Fruit fly (Drosophila melanogaster) whole organism, embryonic: ENCODE data around the gene CG14995.

ENCODE experiments used
- Abd-B ChIP-seq: fragments of 200-800 bp; sonication (Bioruptor generic); optimal IDR thresholded peaks from 2 replicates; lab custom pipeline; 2018; ENCODE audit warnings: missing biosample characterization, mild to moderate bottlenecking, missing genetic modification characterization, moderate library complexity
- B-H2 ChIP-seq: fragments of 200-800 bp; sonication (Bioruptor generic); optimal IDR thresholded peaks from 2 replicates; lab custom pipeline; 2018; ENCODE audit warnings: missing biosample characterization, mild to moderate bottlenecking, missing genetic modification characterization
- CG10543 ChIP-seq: fragments of 200-800 bp; sonication (Bioruptor generic); optimal IDR thresholded peaks from 3 replicates; lab custom pipeline; 2017; ENCODE audit warnings: missing biosample characterization, mild to moderate bottlenecking, missing genetic modification characterization, moderate library complexity
- CG13775 ChIP-seq: fragments of 200-800 bp; sonication (Bioruptor generic); optimal IDR thresholded peaks from 3 replicates; lab custom pipeline; 2017; ENCODE audit warnings: missing biosample characterization, mild to moderate bottlenecking, missing genetic modification characterization
- CG15269 ChIP-seq: fragments of 200-800 bp; sonication (Bioruptor generic); optimal IDR thresholded peaks from 2 replicates; lab custom pipeline; 2018; ENCODE audit warnings: missing biosample characterization, mild to moderate bottlenecking, missing genetic modification characterization, moderate library complexity
- CG1529 ChIP-seq: fragments of 200-800 bp; sonication (Bioruptor generic); optimal IDR thresholded peaks from 3 replicates; lab custom pipeline; 2018; ENCODE audit warnings: missing biosample characterization, missing genetic modification characterization
- CG1603 ChIP-seq: fragments of 200-800 bp; sonication (Bioruptor generic); optimal IDR thresholded peaks from 2 replicates; lab custom pipeline; 2019; ENCODE audit warnings: missing biosample characterization, mild to moderate bottlenecking, missing genetic modification characterization, moderate library complexity
- CG16813 ChIP-seq: fragments of 200-800 bp; sonication (Bioruptor generic); IDR thresholded peaks from 3 replicates; pipeline ENCODE4 v1.3.6; 2022; ENCODE audit warnings: missing biosample characterization, missing genetic modification characterization; ENCODE audit not compliant: partially characterized antibody
- CG16815 ChIP-seq: fragments of 200-800 bp; sonication (Bioruptor generic); optimal IDR thresholded peaks from 3 replicates; lab custom pipeline; 2017; ENCODE audit warnings: missing biosample characterization, mild to moderate bottlenecking, missing genetic modification characterization
- CG33557 ChIP-seq: fragments of 200-800 bp; sonication (Bioruptor generic); optimal IDR thresholded peaks from 2 replicates; lab custom pipeline; 2019; ENCODE audit warnings: missing biosample characterization, mild to moderate bottlenecking, missing genetic modification characterization, moderate library complexity
- CG34376 ChIP-seq: fragments of 200-800 bp; sonication (Bioruptor generic); optimal IDR thresholded peaks from 2 replicates; lab custom pipeline; 2018; ENCODE audit warnings: missing biosample characterization, mild to moderate bottlenecking, missing genetic modification characterization
- CG3838 ChIP-seq: fragments of 200-800 bp; sonication (Bioruptor generic); optimal IDR thresholded peaks from 3 replicates; lab custom pipeline; 2016; ENCODE audit warnings: missing biosample characterization, missing genetic modification characterization
- CG6175 ChIP-seq: fragments of 200-800 bp; sonication (Bioruptor generic); IDR thresholded peaks from 3 replicates; pipeline ENCODE4 v1.3.6; 2022; ENCODE audit warnings: missing biosample characterization, missing genetic modification characterization
- CG7745 ChIP-seq: fragments of 200-800 bp; sonication (Bioruptor generic); optimal IDR thresholded peaks from 2 replicates; lab custom pipeline; 2018; ENCODE audit warnings: missing biosample characterization, mild to moderate bottlenecking, missing genetic modification characterization, moderate library complexity
- CG9932 ChIP-seq: fragments of 200-800 bp; sonication (Bioruptor generic); IDR thresholded peaks from 2 replicates; pipeline ENCODE4 v1.3.6; 2022; ENCODE audit warnings: missing biosample characterization, missing genetic modification characterization
- D ChIP-seq, 2 experiments: fragments of 200-800 bp in 1 of 2; fragments of >200 bp in 1 of 2; sonication (Bioruptor generic) in 1 of 2; optimal IDR thresholded peaks; 2 replicates in 1 of 2; 3 replicates in 1 of 2; lab custom pipeline; 2017; ENCODE audit warnings: mild to moderate bottlenecking in 1 of 2, missing biosample characterization in 1 of 2, missing genetic modification characterization in 1 of 2, missing genetic modification reagents in 1 of 2
- Deaf1 ChIP-seq: fragments of 200-800 bp; optimal IDR thresholded peaks from 3 replicates; lab custom pipeline; 2019; ENCODE audit warnings: missing biosample characterization, mild to moderate bottlenecking, missing genetic modification characterization, moderate library complexity
- Dek ChIP-seq: fragments of 200-800 bp; sonication (Bioruptor generic); optimal IDR thresholded peaks from 3 replicates; lab custom pipeline; 2019; ENCODE audit warnings: missing biosample characterization, mild to moderate bottlenecking, missing genetic modification characterization, moderate library complexity
- Ets65A ChIP-seq: fragments of 200-800 bp; sonication (Bioruptor generic); peaks from one replicate; lab custom pipeline; 2016; ENCODE audit warnings: missing biosample characterization, missing genetic modification characterization
- Ets97D ChIP-seq: fragments of 200-800 bp; sonication (Bioruptor generic); optimal IDR thresholded peaks from 3 replicates; lab custom pipeline; 2016; ENCODE audit warnings: missing biosample characterization, missing genetic modification characterization
- Hr39 ChIP-seq: fragments of >200 bp; optimal IDR thresholded peaks from 2 replicates; lab custom pipeline; 2017
- MBD-R2 ChIP-seq: fragments of 200-800 bp; sonication (Bioruptor generic); IDR thresholded peaks from 2 replicates; pipeline ENCODE4 v1.3.6; 2022; ENCODE audit warnings: missing biosample characterization, missing genetic modification characterization
- Mad ChIP-seq: fragments of 200-800 bp; sonication (Bioruptor generic); optimal IDR thresholded peaks from 2 replicates; lab custom pipeline; 2016; ENCODE audit warnings: missing biosample characterization, missing genetic modification characterization
- Med ChIP-seq: fragments of 200-800 bp; sonication (Bioruptor generic); peaks from one replicate; lab custom pipeline; 2016; ENCODE audit warnings: missing biosample characterization, missing genetic modification characterization, mild to moderate bottlenecking, inconsistent platforms, moderate library complexity
- Poxn ChIP-seq: fragments of 200-800 bp; sonication (Bioruptor generic); IDR thresholded peaks from 2 replicates; pipeline ENCODE4 v1.3.6; 2022; ENCODE audit warnings: missing biosample characterization, missing genetic modification characterization
- Six4 ChIP-seq: fragments of 200-800 bp; sonication (Bioruptor generic); optimal IDR thresholded peaks from 2 replicates; lab custom pipeline; 2016; ENCODE audit warnings: missing biosample characterization, missing genetic modification characterization
- caup ChIP-seq: fragments of 200-800 bp; sonication (Bioruptor generic); optimal IDR thresholded peaks from 3 replicates; lab custom pipeline; 2017; ENCODE audit warnings: missing biosample characterization, mild to moderate bottlenecking, missing genetic modification characterization, moderate library complexity; ENCODE audit not compliant: severe bottlenecking
- cg ChIP-seq: fragments of 200-800 bp; sonication (Bioruptor generic); optimal IDR thresholded peaks from 3 replicates; lab custom pipeline; 2019; ENCODE audit warnings: missing biosample characterization, mild to moderate bottlenecking, missing genetic modification characterization, moderate library complexity
- crc ChIP-seq: fragments of 200-800 bp; sonication (Bioruptor generic); optimal IDR thresholded peaks from 2 replicates; lab custom pipeline; 2016; ENCODE audit warnings: missing biosample characterization, missing genetic modification characterization
- cwo ChIP-seq: fragments of 200-800 bp; sonication (Bioruptor generic); optimal IDR thresholded peaks from 3 replicates; lab custom pipeline; 2017; ENCODE audit warnings: missing biosample characterization, missing genetic modification characterization, mild to moderate bottlenecking, moderate library complexity, missing genetic modification reagents
- da ChIP-seq: fragments of 200-800 bp; sonication (Bioruptor generic); optimal IDR thresholded peaks from 2 replicates; lab custom pipeline; 2016; ENCODE audit warnings: missing biosample characterization, missing genetic modification characterization
- esg ChIP-seq: fragments of 200-800 bp; sonication (Bioruptor generic); conservative IDR thresholded peaks from 2 replicates; pipeline ENCODE4 v1.3.6; 2022; ENCODE audit warnings: missing biosample characterization, missing genetic modification characterization
- exex ChIP-seq: fragments of 200-800 bp; sonication (Bioruptor generic); optimal IDR thresholded peaks from 4 replicates; lab custom pipeline; 2018; ENCODE audit warnings: missing biosample characterization, mild to moderate bottlenecking, missing genetic modification characterization, moderate library complexity
- fd96Cb ChIP-seq: fragments of 200-800 bp; sonication (Bioruptor generic); optimal IDR thresholded peaks from 2 replicates; lab custom pipeline; 2018; ENCODE audit warnings: missing biosample characterization, mild to moderate bottlenecking, missing genetic modification characterization, moderate library complexity
- grn ChIP-seq: fragments of 200-800 bp; sonication (Bioruptor generic); optimal IDR thresholded peaks from 3 replicates; lab custom pipeline; 2017; ENCODE audit warnings: missing biosample characterization, missing genetic modification characterization
- gro ChIP-seq: fragments of 200-800 bp; sonication (Bioruptor generic); optimal IDR thresholded peaks from 2 replicates; lab custom pipeline; 2016; ENCODE audit warnings: missing biosample characterization, missing genetic modification characterization
- luna ChIP-seq: fragments of 200-800 bp; sonication (Bioruptor generic); optimal IDR thresholded peaks from 2 replicates; lab custom pipeline; 2016; ENCODE audit warnings: missing biosample characterization, missing genetic modification characterization
- mirr ChIP-seq: fragments of 200-800 bp; sonication (Bioruptor generic); optimal IDR thresholded peaks from 3 replicates; lab custom pipeline; 2018; ENCODE audit warnings: missing biosample characterization, mild to moderate bottlenecking, missing genetic modification characterization
- nerfin-2 ChIP-seq: fragments of 200-800 bp; sonication (Bioruptor generic); IDR thresholded peaks from 2 replicates; pipeline ENCODE4 v1.3.6; 2022; ENCODE audit warnings: missing biosample characterization, missing genetic modification characterization; ENCODE audit not compliant: partially characterized antibody
- oc ChIP-seq: fragments of 200-800 bp; sonication (Bioruptor generic); optimal IDR thresholded peaks from 2 replicates; lab custom pipeline; 2018; ENCODE audit warnings: missing biosample characterization, mild to moderate bottlenecking, missing genetic modification characterization, moderate library complexity
- slbo ChIP-seq: fragments of 200-800 bp; sonication (Bioruptor generic); IDR thresholded peaks from 2 replicates; pipeline ENCODE4 v1.3.6; 2022; ENCODE audit warnings: missing biosample characterization, missing genetic modification characterization
- sna ChIP-seq: fragments of 200-800 bp; sonication (Bioruptor generic); IDR thresholded peaks from 2 replicates; pipeline ENCODE4 v1.3.6; 2022; ENCODE audit warnings: missing biosample characterization, missing genetic modification characterization; ENCODE audit not compliant: partially characterized antibody
- sob ChIP-seq: fragments of 200-800 bp; sonication (Bioruptor generic); IDR thresholded peaks from 2 replicates; pipeline ENCODE4 v1.3.6; 2022; ENCODE audit warnings: missing biosample characterization, missing genetic modification characterization
- sug ChIP-seq: fragments of 200-800 bp; optimal IDR thresholded peaks from 2 replicates; lab custom pipeline; 2019; ENCODE audit warnings: missing biosample characterization, mild to moderate bottlenecking, missing genetic modification characterization, moderate library complexity
- vvl ChIP-seq: fragments of 200-800 bp; sonication (Bioruptor generic); IDR thresholded peaks from 2 replicates; pipeline ENCODE4 v1.3.6; 2022; ENCODE audit warnings: missing biosample characterization, missing genetic modification characterization
- wdn ChIP-seq: fragments of 200-800 bp; sonication (Bioruptor generic); IDR thresholded peaks from 2 replicates; pipeline ENCODE4 v1.3.6; 2022; ENCODE audit warnings: missing biosample characterization, missing genetic modification characterization
- z ChIP-seq: fragments of 200-800 bp; sonication (Bioruptor generic); IDR thresholded peaks from 3 replicates; pipeline ENCODE4 v1.3.6; 2022; ENCODE audit warnings: missing biosample characterization, missing genetic modification characterization

Gene CG14995

dm6 chr3L:4130743-4131142 lies 27.7 kb upstream of the CG14995 start:
- TF ChIP-seq grn (GFP tag; lab: Kevin White, UChicago) = peak; percentile 45
- no peak for TF ChIP-seq CG16815 (GFP tag; lab: Kevin White, UChicago)
- 0 out of 3 replicates have a peak, but pooled peaks have one; percentile 14 for TF ChIP-seq CG16813
- no peak for TF ChIP-seq CG1529 (GFP tag; lab: Kevin White, UChicago)
- no peak for TF ChIP-seq CG13775 (GFP tag; lab: Kevin White, UChicago)
- peak; percentile 39 for TF ChIP-seq sug (tag; lab: Kevin White, UChicago)
- peak; percentile 82 for TF ChIP-seq mirr (GFP tag; lab: Kevin White, UChicago)
- no peak for TF ChIP-seq Deaf1 (tag; lab: Kevin White, UChicago)
- peak; percentile 89 for TF ChIP-seq exex
- peak; percentile 14 for TF ChIP-seq CG10543 (GFP tag; lab: Kevin White, UChicago)
- no peak for TF ChIP-seq luna (GFP tag; lab: Kevin White, UChicago)
- no peak for TF ChIP-seq wdn (GFP tag; lab: Robert Waterston, UW)
- TF ChIP-seq caup (GFP tag; lab: Kevin White, UChicago) = peak; percentile 64
- no peak for TF ChIP-seq vvl (GFP tag; lab: Robert Waterston, UW)
- peak; percentile 3 for TF ChIP-seq cwo
- no peak for TF ChIP-seq esg
- TF ChIP-seq CG34376 = peak; percentile 42
- no peak for TF ChIP-seq B-H2 (GFP tag; lab: Kevin White, UChicago)
- TF ChIP-seq cg (GFP tag; lab: Kevin White, UChicago) = peak; percentile 11
- TF ChIP-seq, all 482 proteins: peak for 10

- TF ChIP-seq Med (GFP tag; lab: Kevin White, UChicago) = peak; percentile 14
- 0 out of 2 replicates have a peak, but pooled peaks have one; percentile 4 for TF ChIP-seq Poxn (GFP tag; lab: Robert Waterston, UW)
- TF ChIP-seq Six4 (GFP tag; lab: Kevin White, UChicago) = no peak
- no peak for TF ChIP-seq Abd-B (GFP tag; lab: Kevin White, UChicago)
- TF ChIP-seq slbo (GFP tag; lab: Robert Waterston, UW) = peak; percentile 31; the same call in 1 of the 2 replicates
- TF ChIP-seq z (GFP tag; lab: Robert Waterston, UW) = no peak
- TF ChIP-seq CG15269 (tag; lab: Kevin White, UChicago) = no peak
- no peak for TF ChIP-seq fd96Cb (tag; lab: Kevin White, UChicago)
- no peak for TF ChIP-seq CG33557 (GFP tag; lab: Kevin White, UChicago)
- no peak for TF ChIP-seq CG6175 (GFP tag; lab: Robert Waterston, UW)
- no peak for TF ChIP-seq nerfin-2
- TF ChIP-seq Dek (tag; lab: Kevin White, UChicago) = no peak
- TF ChIP-seq Ets97D (GFP tag; lab: Kevin White, UChicago) = no peak
- TF ChIP-seq wdn (GFP tag; lab: Robert Waterston, UW) = 0 out of 2 replicates have a peak, but pooled peaks have one; percentile 5
- no peak for TF ChIP-seq crc
- no peak for TF ChIP-seq CG1603
- TF ChIP-seq da (GFP tag; lab: Kevin White, UChicago) = no peak
- TF ChIP-seq CG7745 = no peak
- TF ChIP-seq Hr39 (lab: Kevin White, UChicago) = peak; percentile 52
- no peak for TF ChIP-seq gro (GFP tag; lab: Kevin White, UChicago)
These were observed 25.5 kb upstream of the CG14995 start for dm6 chr3L:4128579-4128978.

dm6 chr3L:4125709-4126108 lies 22.7 kb upstream of the CG14995 start:
- TF ChIP-seq Mad (GFP tag; lab: Kevin White, UChicago) (no peak), CG9932 (GFP tag; lab: Robert Waterston, UW) (0 out of 2 replicates have a peak, but pooled peaks have one; percentile 9), sna (GFP tag; lab: Robert Waterston, UW) (no peak), oc (tag; lab: Kevin White, UChicago) (no peak), CG3838 (GFP tag; lab: Kevin White, UChicago) (no peak), sob (GFP tag; lab: Robert Waterston, UW) (no peak), Med (GFP tag; lab: Kevin White, UChicago) (peak; percentile 52), D (optimal IDR thresholded peaks at IDR 0.05; lab: Kevin White, UChicago) (no peak), D (GFP tag; optimal IDR thresholded peaks at IDR 0.05; lab: Kevin White, UChicago) (no peak), Ets65A (GFP tag; lab: Kevin White, UChicago) (peak; percentile 82), MBD-R2 (GFP tag; lab: Robert Waterston, UW) (no peak)
